Worm (Caenorhabditis elegans): Measurements from ENCODE around the gene F15A4.10.

The F15A4.10 gene

ce11 chrII:12518809-12519344 lies 33.9 kb upstream of the F15A4.10 start, which contains the start of gene srh-70:
srh-70 (minus strand) TSS chrII:12518859.
- TF ChIP-seq ztf-4 (tag; optimal IDR thresholded peaks at IDR 0.05) (no peak), sma-9 (GFP tag; optimal IDR thresholded peaks at IDR 0.05) (peak; percentile 33), sma-9 (tag; optimal IDR thresholded peaks at IDR 0.05) (no peak), lin-11 (tag; optimal IDR thresholded peaks at IDR 0.05) (no peak), crh-2 (tag; optimal IDR thresholded peaks at IDR 0.05) (peak; percentile 55), nhr-21 (tag; optimal IDR thresholded peaks at IDR 0.05) (no peak), fos-1 (tag; optimal IDR thresholded peaks at IDR 0.05) (peak; percentile 78), unc-55 (GFP tag; optimal IDR thresholded peaks at IDR 0.05) (no peak), nhr-25 (tag; optimal IDR thresholded peaks at IDR 0.05) (no peak)

ce11 chrII:12518008-12518407 lies 33.0 kb upstream of the F15A4.10 start:
- TF ChIP-seq nhr-23 (tag; optimal IDR thresholded peaks at IDR 0.05): no peak
- no peak for TF ChIP-seq mab-5 (tag; optimal IDR thresholded peaks at IDR 0.05)
- TF ChIP-seq aly-2 (tag; optimal IDR thresholded peaks at IDR 0.05): no peak
- TF ChIP-seq Y55F3AM.14 (GFP tag; optimal IDR thresholded peaks at IDR 0.05): no peak
- TF ChIP-seq egl-27 (tag; optimal IDR thresholded peaks at IDR 0.05): no peak
- TF ChIP-seq R02D3.7 (tag; optimal IDR thresholded peaks at IDR 0.05): no peak
- no peak for TF ChIP-seq ceh-82 (tag; optimal IDR thresholded peaks at IDR 0.05)
- no peak for TF ChIP-seq lin-11 (tag; optimal IDR thresholded peaks at IDR 0.05)
- no peak for TF ChIP-seq unc-39 (tag; optimal IDR thresholded peaks at IDR 0.05)
- no peak for TF ChIP-seq snpc-4 (tag; optimal IDR thresholded peaks at IDR 0.05)

ce11 chrII:12516313-12516712 lies 31.4 kb upstream of the F15A4.10 start, which contains the start of gene srh-61:
srh-61 (minus strand) TSS chrII:12516413.
- TF ChIP-seq dmd-4 (tag; optimal IDR thresholded peaks at IDR 0.05): no peak
- no peak for TF ChIP-seq skn-1 (tag; optimal IDR thresholded peaks at IDR 0.05)
- no peak for TF ChIP-seq unc-55 (GFP tag; optimal IDR thresholded peaks at IDR 0.05)
- no peak for TF ChIP-seq C34F6.9 (tag; optimal IDR thresholded peaks at IDR 0.05)
- no peak for TF ChIP-seq fos-1 (tag; optimal IDR thresholded peaks at IDR 0.05)
- TF ChIP-seq mbf-1 (tag; optimal IDR thresholded peaks at IDR 0.05): no peak
- no peak for TF ChIP-seq ztf-11 (tag; optimal IDR thresholded peaks at IDR 0.05)
- no peak for TF ChIP-seq nhr-23 (tag; optimal IDR thresholded peaks at IDR 0.05)
- TF ChIP-seq ama-1 (optimal IDR thresholded peaks at IDR 0.05): no peak
- no peak for TF ChIP-seq F13H6.1 (tag; optimal IDR thresholded peaks at IDR 0.05)
- no peak for TF ChIP-seq nhr-21 (tag; optimal IDR thresholded peaks at IDR 0.05)
- TF ChIP-seq nhr-237 (tag; optimal IDR thresholded peaks at IDR 0.05): no peak
- no peak for TF ChIP-seq ceh-16 (tag; optimal IDR thresholded peaks at IDR 0.05)
- TF ChIP-seq nhr-11 (tag; optimal IDR thresholded peaks at IDR 0.05): no peak
- no peak for TF ChIP-seq lsy-2 (tag; optimal IDR thresholded peaks at IDR 0.05)
- no peak for TF ChIP-seq lin-11 (tag; optimal IDR thresholded peaks at IDR 0.05)
- no peak for TF ChIP-seq elt-1 (tag; optimal IDR thresholded peaks at IDR 0.05)

ce11 chrII:12514620-12515019 lies 29.7 kb upstream of the F15A4.10 start, which contains the start of gene srh-69:
srh-69 (minus strand) TSS chrII:12514720.
- TF ChIP-seq ceh-16 (tag; optimal IDR thresholded peaks at IDR 0.05) (no peak), sma-9 (GFP tag; optimal IDR thresholded peaks at IDR 0.05) (no peak), sma-9 (tag; optimal IDR thresholded peaks at IDR 0.05) (no peak), elt-1 (tag; optimal IDR thresholded peaks at IDR 0.05) (no peak), lin-11 (tag; optimal IDR thresholded peaks at IDR 0.05) (no peak), lin-39 (tag; optimal IDR thresholded peaks at IDR 0.05) (no peak), unc-55 (GFP tag; optimal IDR thresholded peaks at IDR 0.05) (no peak), dmd-4 (tag; optimal IDR thresholded peaks at IDR 0.05) (no peak)

- TF ChIP-seq sma-3 (GFP tag; optimal IDR thresholded peaks at IDR 0.05) (no peak), nhr-6 (tag; optimal IDR thresholded peaks at IDR 0.05) (no peak), dmd-4 (tag; optimal IDR thresholded peaks at IDR 0.05) (no peak), elt-1 (tag; optimal IDR thresholded peaks at IDR 0.05) (no peak), sem-4 (tag; optimal IDR thresholded peaks at IDR 0.05) (no peak), aly-2 (tag; optimal IDR thresholded peaks at IDR 0.05) (no peak), skn-1 (tag; optimal IDR thresholded peaks at IDR 0.05) (no peak), nhr-25 (tag; optimal IDR thresholded peaks at IDR 0.05) (no peak), nhr-129 (tag; optimal IDR thresholded peaks at IDR 0.05) (no peak), nhr-21 (tag; optimal IDR thresholded peaks at IDR 0.05) (no peak), ceh-82 (tag; optimal IDR thresholded peaks at IDR 0.05) (no peak), Y55F3AM.14 (GFP tag; optimal IDR thresholded peaks at IDR 0.05) (no peak), gmeb-1 (tag; optimal IDR thresholded peaks at IDR 0.05) (no peak), nhr-10 (tag; optimal IDR thresholded peaks at IDR 0.05) (no peak), sma-9 (GFP tag; optimal IDR thresholded peaks at IDR 0.05) (no peak), sma-9 (tag; optimal IDR thresholded peaks at IDR 0.05) (no peak), egl-27 (tag; optimal IDR thresholded peaks at IDR 0.05) (no peak), lsy-2 (tag; optimal IDR thresholded peaks at IDR 0.05) (no peak), ceh-16 (tag; optimal IDR thresholded peaks at IDR 0.05) (no peak), ztf-4 (tag; optimal IDR thresholded peaks at IDR 0.05) (no peak), lin-13 (GFP tag; optimal IDR thresholded peaks at IDR 0.05) (no peak)
Observed at ce11 chrII:12511866-12512265, 26.9 kb upstream of the F15A4.10 start, which contains the start of gene srh-73. srh-73 (plus strand) TSS chrII:12512166.

Measured in whole organism, L2 larva.